Worm (Caenorhabditis elegans): ENCODE results near the gene F09F9.2.

The F09F9.2 gene

ce11 chrX:4128684-4129083, 17.4 kb upstream of the F09F9.2 start:
- TF ChIP-seq cebp-1 (GFP tag; IDR thresholded peaks at IDR 0.05) (no peak), cebp-1 (tag; optimal IDR thresholded peaks at IDR 0.05) (no peak), bed-2 (GFP tag; IDR thresholded peaks at IDR 0.05) (no peak), snpc-4 (GFP tag; optimal IDR thresholded peaks at IDR 0.05) (no peak), snpc-4 (tag; optimal IDR thresholded peaks at IDR 0.05) (no peak), mel-28 (tag; optimal IDR thresholded peaks at IDR 0.05; ENCODE audit: borderline replicate concordance) (no peak), F22D6.2 (tag; optimal IDR thresholded peaks at IDR 0.05) (no peak), tbx-9 (tag; optimal IDR thresholded peaks at IDR 0.05; ENCODE audit: borderline replicate concordance) (no peak), attf-3 (GFP tag; conservative IDR thresholded peaks at IDR 0.05) (no peak)

ce11 chrX:4125165-4125803, 14.0 kb upstream of the F09F9.2 start:
- TF ChIP-seq efl-1 (GFP tag; optimal IDR thresholded peaks at IDR 0.05) (no peak), lag-1 (GFP tag; IDR thresholded peaks at IDR 0.05) (no peak)

- TF ChIP-seq zfh-2 (GFP tag; conservative IDR thresholded peaks at IDR 0.05) (no peak), die-1 (tag; optimal IDR thresholded peaks at IDR 0.05) (no peak), F22D6.2 (tag; optimal IDR thresholded peaks at IDR 0.05) (no peak), F52B5.7 (tag; optimal IDR thresholded peaks at IDR 0.05) (no peak), madf-10 (tag; optimal IDR thresholded peaks at IDR 0.05) (no peak), let-607 (tag; optimal IDR thresholded peaks at IDR 0.05) (no peak), F57A8.1 (GFP tag; optimal IDR thresholded peaks at IDR 0.05) (no peak), Y53G8AR.9 (GFP tag; conservative IDR thresholded peaks at IDR 0.05) (no peak), lsy-27 (tag; optimal IDR thresholded peaks at IDR 0.05; ENCODE audit: borderline replicate concordance, insufficient read depth) (no peak)
These were observed 12.1 kb upstream of the F09F9.2 start for ce11 chrX:4123368-4123767.

- TF ChIP-seq sdz-38 (tag; optimal IDR thresholded peaks at IDR 0.05) = no peak
- TF ChIP-seq madf-10 (tag; optimal IDR thresholded peaks at IDR 0.05) = no peak
- TF ChIP-seq fkh-3 (tag; optimal IDR thresholded peaks at IDR 0.05) = no peak
- no peak for TF ChIP-seq attf-5 (GFP tag; optimal IDR thresholded peaks at IDR 0.05)
- TF ChIP-seq repo-1 (tag; optimal IDR thresholded peaks at IDR 0.05) = no peak
- no peak for TF ChIP-seq ceh-79 (tag; optimal IDR thresholded peaks at IDR 0.05)
- TF ChIP-seq F49E8.2 (tag; optimal IDR thresholded peaks at IDR 0.05; ENCODE audit: insufficient read depth) = no peak
- TF ChIP-seq F57C9.4 (tag; optimal IDR thresholded peaks at IDR 0.05) = no peak
- TF ChIP-seq ztf-6 (GFP tag; IDR thresholded peaks at IDR 0.05) = no peak
- TF ChIP-seq dpff-1 (tag; optimal IDR thresholded peaks at IDR 0.05) = no peak
- no peak for TF ChIP-seq bed-2 (GFP tag; IDR thresholded peaks at IDR 0.05)
- no peak for TF ChIP-seq rpc-1 (optimal IDR thresholded peaks at IDR 0.05)
- TF ChIP-seq rpc-1 (tag; optimal IDR thresholded peaks at IDR 0.05) = no peak
- no peak for TF ChIP-seq dpl-1 (GFP tag; optimal IDR thresholded peaks at IDR 0.05)
- no peak for TF ChIP-seq gei-17 (GFP tag; optimal IDR thresholded peaks at IDR 0.05)
- no peak for TF ChIP-seq snpc-4 (GFP tag; optimal IDR thresholded peaks at IDR 0.05)
- TF ChIP-seq snpc-4 (tag; optimal IDR thresholded peaks at IDR 0.05) = no peak
- TF ChIP-seq atf-7 (tag; optimal IDR thresholded peaks at IDR 0.05) = no peak
These were observed 9.7 kb upstream of the F09F9.2 start, which contains the start of gene F09F9.3 for ce11 chrX:4120935-4121334. Gene F09F9.3 (minus strand): TSS chrX:4121035.

ce11 chrX:4117626-4118025, 6.4 kb upstream of the F09F9.2 start, which contains the start of gene F09F9.5:
Gene F09F9.5 (plus strand): TSS chrX:4117926.
- TF ChIP-seq F57A8.1 (GFP tag; optimal IDR thresholded peaks at IDR 0.05) (no peak), ekl-4 (GFP tag; IDR thresholded peaks at IDR 0.05) (no peak), D2030.7 (GFP tag; IDR thresholded peaks at IDR 0.05) (no peak), hlh-12 (tag; optimal IDR thresholded peaks at IDR 0.05) (no peak), K12H6.12 (tag; optimal IDR thresholded peaks at IDR 0.05) (no peak), T07F8.4 (tag; optimal IDR thresholded peaks at IDR 0.05) (no peak), dpl-1 (GFP tag; optimal IDR thresholded peaks at IDR 0.05) (no peak), lir-1 (GFP tag; conservative IDR thresholded peaks at IDR 0.05) (no peak), madf-6 (GFP tag; IDR thresholded peaks at IDR 0.05) (no peak), lin-35 (GFP tag; optimal IDR thresholded peaks at IDR 0.05) (no peak), madf-3 (GFP tag; IDR thresholded peaks at IDR 0.05) (no peak), ceh-27 (GFP tag; optimal IDR thresholded peaks at IDR 0.05) (no peak)
